Fruit fly (Drosophila melanogaster) whole organism, embryonic: ENCODE measurements around the gene CG13053.

Source experiments
- ATbp ChIP-seq: fragments of 200-800 bp; sonication (Bioruptor generic); optimal IDR thresholded peaks from 2 replicates; lab custom pipeline; 2017; ENCODE audit warnings: missing biosample characterization, mild to moderate bottlenecking, missing genetic modification characterization, missing genetic modification reagents
- Aef1 ChIP-seq: fragments of 200-800 bp; sonication (Bioruptor generic); IDR thresholded peaks from 3 replicates; pipeline ENCODE4 v1.3.6; 2022; ENCODE audit warnings: missing biosample characterization, missing genetic modification characterization
- Bgb ChIP-seq: fragments of 200-800 bp; sonication (Bioruptor generic); IDR thresholded peaks from 2 replicates; pipeline ENCODE4 v1.3.6; 2022; ENCODE audit warnings: missing biosample characterization, missing genetic modification characterization; ENCODE audit not compliant: partially characterized antibody
- Bteb2 ChIP-seq: fragments of 200-800 bp; sonication (Bioruptor generic); optimal IDR thresholded peaks from 2 replicates; lab custom pipeline; 2016; ENCODE audit warnings: missing biosample characterization, missing genetic modification characterization
- CG10209 ChIP-seq: fragments of 200-800 bp; sonication (Bioruptor generic); optimal IDR thresholded peaks from 3 replicates; lab custom pipeline; 2017; ENCODE audit warnings: missing biosample characterization, mild to moderate bottlenecking, missing genetic modification characterization, missing genetic modification reagents
- CG10321 ChIP-seq: fragments of 200-800 bp; sonication (Bioruptor generic); IDR thresholded peaks from 2 replicates; pipeline ENCODE4 v1.3.6; 2022; ENCODE audit warnings: missing biosample characterization, missing genetic modification characterization
- CG10959 ChIP-seq: fragments of 200-800 bp; sonication (Bioruptor generic); IDR thresholded peaks from 2 replicates; pipeline ENCODE4 v1.3.6; 2022; ENCODE audit warnings: missing biosample characterization, missing genetic modification characterization
- CG1233 ChIP-seq: fragments of 200-800 bp; sonication (Bioruptor generic); optimal IDR thresholded peaks from 4 replicates; lab custom pipeline; 2018; ENCODE audit warnings: missing biosample characterization, mild to moderate bottlenecking, missing genetic modification characterization
- CG14965 ChIP-seq: fragments of 200-800 bp; sonication (Bioruptor generic); optimal IDR thresholded peaks from 2 replicates; lab custom pipeline; 2016; ENCODE audit warnings: missing biosample characterization, missing genetic modification characterization, borderline replicate concordance
- CG15479 ChIP-seq: fragments of 200-800 bp; sonication (Bioruptor generic); optimal IDR thresholded peaks from 3 replicates; lab custom pipeline; 2019; ENCODE audit warnings: missing biosample characterization, mild to moderate bottlenecking, missing genetic modification characterization, moderate library complexity
- CG1603 ChIP-seq: fragments of 200-800 bp; sonication (Bioruptor generic); optimal IDR thresholded peaks from 2 replicates; lab custom pipeline; 2019; ENCODE audit warnings: missing biosample characterization, mild to moderate bottlenecking, missing genetic modification characterization, moderate library complexity
- CG17328 ChIP-seq: fragments of 200-800 bp; sonication (Bioruptor generic); IDR thresholded peaks from 2 replicates; pipeline ENCODE4 v1.3.6; 2022; ENCODE audit warnings: missing biosample characterization, missing genetic modification characterization
- CG31224 ChIP-seq: fragments of 200-800 bp; sonication (Bioruptor generic); IDR thresholded peaks from 2 replicates; pipeline ENCODE4 v1.3.6; 2022; ENCODE audit warnings: missing biosample characterization, missing genetic modification characterization
- CG3726 ChIP-seq: fragments of 200-800 bp; sonication (Bioruptor generic); IDR thresholded peaks from 3 replicates; pipeline ENCODE4, ENCODE4 v1.3.6; 2022; ENCODE audit warnings: missing biosample characterization, missing genetic modification characterization
- CG3995 ChIP-seq: fragments of 200-800 bp; sonication (Bioruptor generic); optimal IDR thresholded peaks from 3 replicates; lab custom pipeline; 2016; ENCODE audit warnings: missing biosample characterization, missing genetic modification characterization
- CG5180 ChIP-seq: fragments of 200-800 bp; sonication (Bioruptor generic); optimal IDR thresholded peaks from 3 replicates; lab custom pipeline; 2017; ENCODE audit warnings: missing biosample characterization, missing genetic modification characterization, mild to moderate bottlenecking, moderate library complexity, missing genetic modification reagents
- CG6654 ChIP-seq: fragments of 200-800 bp; sonication (Bioruptor generic); optimal IDR thresholded peaks from 2 replicates; lab custom pipeline; 2017; ENCODE audit warnings: missing biosample characterization, mild to moderate bottlenecking, missing genetic modification characterization
- Dbx ChIP-seq: fragments of 200-800 bp; sonication (Bioruptor generic); IDR thresholded peaks from 3 replicates; pipeline ENCODE4 v1.3.6; 2022; ENCODE audit warnings: missing biosample characterization, missing genetic modification characterization
- Deaf1 ChIP-seq: fragments of 200-800 bp; optimal IDR thresholded peaks from 3 replicates; lab custom pipeline; 2019; ENCODE audit warnings: missing biosample characterization, mild to moderate bottlenecking, missing genetic modification characterization, moderate library complexity
- Ets65A ChIP-seq: fragments of 200-800 bp; sonication (Bioruptor generic); peaks from one replicate; lab custom pipeline; 2016; ENCODE audit warnings: missing biosample characterization, missing genetic modification characterization
- Fer1 ChIP-seq: fragments of 200-800 bp; sonication (Bioruptor generic); optimal IDR thresholded peaks from 2 replicates; lab custom pipeline; 2017; ENCODE audit warnings: missing biosample characterization, mild to moderate bottlenecking, missing genetic modification characterization
- Fer3 ChIP-seq: fragments of 200-800 bp; sonication (Bioruptor generic); optimal IDR thresholded peaks from 2 replicates; lab custom pipeline; 2018; ENCODE audit warnings: missing biosample characterization, mild to moderate bottlenecking, missing genetic modification characterization, moderate library complexity
- HLH4C ChIP-seq: fragments of 200-800 bp; sonication (Bioruptor generic); IDR thresholded peaks from 3 replicates; pipeline ENCODE4 v1.3.6; 2022; ENCODE audit warnings: missing biosample characterization, missing genetic modification characterization; ENCODE audit not compliant: partially characterized antibody
- Hr3 ChIP-seq: fragments of 200-800 bp; sonication (Bioruptor generic); optimal IDR thresholded peaks from 3 replicates; lab custom pipeline; 2016; ENCODE audit warnings: missing biosample characterization, missing genetic modification characterization
- Mrtf ChIP-seq: fragments of 200-800 bp; sonication (Bioruptor generic); IDR thresholded peaks from 3 replicates; pipeline ENCODE4 v1.3.6; 2022; ENCODE audit warnings: missing biosample characterization, missing genetic modification characterization
- Oaz ChIP-seq: fragments of 200-800 bp; sonication (Bioruptor generic); IDR thresholded peaks from 2 replicates; pipeline ENCODE4 v1.3.6; 2022; ENCODE audit warnings: missing biosample characterization, missing genetic modification characterization
- Sry-β ChIP-seq: fragments of 200-800 bp; sonication (Bioruptor generic); optimal IDR thresholded peaks from 2 replicates; lab custom pipeline; 2018; ENCODE audit warnings: missing biosample characterization, mild to moderate bottlenecking, missing genetic modification characterization, moderate library complexity
- Taf1 ChIP-seq: fragments of 200-800 bp; sonication (Bioruptor generic); IDR thresholded peaks from 2 replicates; pipeline ENCODE4 v1.3.6; 2022; ENCODE audit warnings: missing biosample characterization, missing genetic modification characterization
- Trl ChIP-seq, 3 experiments: fragments of >200 bp in 2 of 3; fragments of 200-800 bp in 1 of 3; sonication (Bioruptor generic) in 1 of 3; optimal IDR thresholded peaks; 2 replicates in 1 of 3; 3 replicates in 2 of 3; lab custom pipeline; 2016 to 2017; ENCODE audit warnings: missing biosample characterization in 1 of 3, missing genetic modification characterization in 1 of 3
- Xbp1 ChIP-seq: fragments of 200-800 bp; sonication (Bioruptor generic); optimal IDR thresholded peaks from 3 replicates; lab custom pipeline; 2016; ENCODE audit warnings: missing biosample characterization, mild to moderate bottlenecking, missing genetic modification characterization
- ash1 ChIP-seq: fragments of 200-800 bp; sonication (Bioruptor generic); optimal IDR thresholded peaks from 2 replicates; lab custom pipeline; 2018; ENCODE audit warnings: missing biosample characterization, mild to moderate bottlenecking, missing genetic modification characterization
- chif ChIP-seq, 2 experiments: fragments of 200-800 bp; sonication (Bioruptor generic); optimal IDR thresholded peaks; 3 replicates each; lab custom pipeline; 2016; ENCODE audit warnings: missing biosample characterization in 2 of 2, missing genetic modification characterization in 2 of 2
- klu ChIP-seq: fragments of 200-800 bp; sonication (Bioruptor generic); IDR thresholded peaks from 2 replicates; pipeline ENCODE4 v1.3.6; 2022; ENCODE audit warnings: missing biosample characterization, missing genetic modification characterization
- lilli ChIP-seq: fragments of 200-800 bp; sonication (Bioruptor generic); optimal IDR thresholded peaks from 3 replicates; lab custom pipeline; 2016; ENCODE audit warnings: missing biosample characterization, missing genetic modification characterization
- org-1 ChIP-seq: fragments of 200-800 bp; sonication (Bioruptor generic); optimal IDR thresholded peaks from 2 replicates; lab custom pipeline; 2017; ENCODE audit warnings: missing biosample characterization, missing genetic modification characterization
- peb ChIP-seq: fragments of 200-800 bp; sonication (Bioruptor generic); IDR thresholded peaks from 2 replicates; pipeline ENCODE4 v1.3.6; 2022; ENCODE audit warnings: missing biosample characterization, missing genetic modification characterization
- pum ChIP-seq: fragments of 200-800 bp; sonication (Bioruptor generic); optimal IDR thresholded peaks from 2 replicates; lab custom pipeline; 2016; ENCODE audit warnings: missing biosample characterization, missing genetic modification characterization
- scrt ChIP-seq: fragments of 200-800 bp; sonication (Bioruptor generic); optimal IDR thresholded peaks from 2 replicates; lab custom pipeline; 2018; ENCODE audit warnings: missing biosample characterization, mild to moderate bottlenecking, missing genetic modification characterization, moderate library complexity
- sens ChIP-seq: fragments of 200-800 bp; sonication (Bioruptor generic); peaks from one replicate; lab custom pipeline; 2016; ENCODE audit warnings: missing biosample characterization, missing genetic modification characterization
- sens-2 ChIP-seq: fragments of 200-800 bp; sonication (Bioruptor generic); IDR thresholded peaks from 2 replicates; pipeline ENCODE4 v1.3.6; 2022; ENCODE audit warnings: missing biosample characterization, missing genetic modification characterization
- sug ChIP-seq: fragments of 200-800 bp; optimal IDR thresholded peaks from 2 replicates; lab custom pipeline; 2019; ENCODE audit warnings: missing biosample characterization, mild to moderate bottlenecking, missing genetic modification characterization, moderate library complexity
- tap ChIP-seq: fragments of 200-800 bp; optimal IDR thresholded peaks from 3 replicates; lab custom pipeline; 2019; ENCODE audit warnings: missing biosample characterization, mild to moderate bottlenecking, missing genetic modification characterization, moderate library complexity
- tin ChIP-seq: fragments of 200-800 bp; sonication (Bioruptor generic); optimal IDR thresholded peaks from 3 replicates; lab custom pipeline; 2016; ENCODE audit warnings: missing biosample characterization, missing genetic modification characterization
- twi ChIP-seq: fragments of 200-800 bp; optimal IDR thresholded peaks from 2 replicates; lab custom pipeline; 2019; ENCODE audit warnings: missing biosample characterization, mild to moderate bottlenecking, missing genetic modification characterization, moderate library complexity
- unpg ChIP-seq: fragments of 200-800 bp; sonication (Bioruptor generic); optimal IDR thresholded peaks from 3 replicates; lab custom pipeline; 2018; ENCODE audit warnings: missing biosample characterization, mild to moderate bottlenecking, missing genetic modification characterization, moderate library complexity

The CG13053 gene

DNA sequence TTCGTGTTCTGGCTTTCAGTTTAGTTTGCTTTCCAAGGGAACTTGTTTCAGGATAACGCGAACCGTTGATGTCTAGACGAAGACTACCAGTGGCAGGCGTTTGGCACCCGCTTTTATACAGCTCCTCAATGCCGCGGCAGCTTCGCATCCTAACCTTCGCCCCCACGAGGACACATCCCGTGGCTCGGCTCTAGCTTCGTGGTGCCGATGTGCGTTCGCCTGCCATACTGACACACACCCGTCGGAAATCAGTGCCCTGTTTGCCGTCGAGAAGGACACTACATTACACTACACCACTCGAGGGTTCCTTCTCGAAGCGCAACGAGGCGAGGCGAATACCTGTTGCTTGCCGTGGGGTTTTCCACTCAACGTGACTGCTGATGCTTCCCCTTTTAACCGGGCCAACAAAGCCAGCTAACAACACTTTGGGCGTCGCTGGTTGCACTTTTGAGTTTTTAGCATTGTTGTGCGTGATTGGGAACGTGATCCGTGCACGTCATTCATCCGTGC lies 2.3 kb downstream of the CG13053 start, which contains the start of gene CG13054:
Gene CG13054, minus strand, starts transcription at position 74 of the 510 bp plus-strand sequence.
- TF ChIP-seq Deaf1 (tag; lab: Kevin White, UChicago) = peak; percentile 97
- TF ChIP-seq tap (tag; lab: Kevin White, UChicago) = no peak
- TF ChIP-seq CG15479 (GFP tag; lab: Kevin White, UChicago) = no peak
- no peak for TF ChIP-seq pum (GFP tag; lab: Kevin White, UChicago)
- no peak for TF ChIP-seq sens (GFP tag; lab: Kevin White, UChicago)
- no peak for TF ChIP-seq Aef1 (GFP tag; lab: Robert Waterston, UW)
- no peak for TF ChIP-seq CG3726 (GFP tag; lab: Robert Waterston, UW)
- TF ChIP-seq CG17328 (GFP tag; lab: Robert Waterston, UW) = no peak
- TF ChIP-seq ash1 = no peak
- TF ChIP-seq CG1603 = no peak
- TF ChIP-seq CG10209 = no peak
- TF ChIP-seq Sry-β = no peak
- TF ChIP-seq peb (GFP tag; lab: Robert Waterston, UW) = no peak
- TF ChIP-seq CG10959 = no peak
- TF ChIP-seq Oaz (GFP tag; lab: Robert Waterston, UW) = no peak
- no peak for TF ChIP-seq Hr3
- TF ChIP-seq chif (GFP tag; optimal IDR thresholded peaks at IDR 0.05; lab: Kevin White, UChicago) = no peak
- TF ChIP-seq Xbp1 (GFP tag; lab: Kevin White, UChicago) = no peak
- TF ChIP-seq CG10321 (GFP tag; lab: Robert Waterston, UW) = no peak
- no peak for TF ChIP-seq twi
- 0 out of 3 replicates have a peak, but pooled peaks have one; percentile 25 for TF ChIP-seq Dbx (GFP tag; lab: Robert Waterston, UW)
- TF ChIP-seq Bteb2 = no peak
- TF ChIP-seq Fer3 = no peak
- no peak for TF ChIP-seq CG5180 (GFP tag; lab: Kevin White, UChicago)
- TF ChIP-seq CG3995 (GFP tag; lab: Kevin White, UChicago) = no peak
- no peak for TF ChIP-seq CG6654
- no peak for TF ChIP-seq CG31224 (GFP tag; lab: Robert Waterston, UW)
- no peak for TF ChIP-seq CG14965 (GFP tag; lab: Kevin White, UChicago)
- TF ChIP-seq sug (tag; lab: Kevin White, UChicago) = no peak
- no peak for TF ChIP-seq Trl (optimal IDR thresholded peaks at IDR 0.05; lab: Kevin White, UChicago)
- no peak for TF ChIP-seq Trl (GFP tag; optimal IDR thresholded peaks at IDR 0.05; lab: Kevin White, UChicago)
- no peak for TF ChIP-seq Taf1 (GFP tag; lab: Robert Waterston, UW)
- no peak for TF ChIP-seq sens-2 (GFP tag; lab: Robert Waterston, UW)
- peak; percentile 30 for TF ChIP-seq Ets65A (GFP tag; lab: Kevin White, UChicago)
- TF ChIP-seq lilli (GFP tag; lab: Kevin White, UChicago) = no peak
- TF ChIP-seq ATbp (GFP tag; lab: Kevin White, UChicago) = no peak
- TF ChIP-seq Bgb = 0 out of 2 replicates have a peak, but pooled peaks have one; percentile 19
- no peak for TF ChIP-seq klu (GFP tag; lab: Robert Waterston, UW)
- TF ChIP-seq unpg = no peak
- no peak for TF ChIP-seq Fer1
- peak; percentile 92 for TF ChIP-seq scrt
- no peak for TF ChIP-seq tin (GFP tag; lab: Kevin White, UChicago)
- no peak for TF ChIP-seq CG1233
- TF ChIP-seq org-1 = no peak
- TF ChIP-seq HLH4C (GFP tag; lab: Robert Waterston, UW) = 0 out of 3 replicates have a peak, but pooled peaks have one; percentile 10
- TF ChIP-seq Mrtf (GFP tag; lab: Robert Waterston, UW) = no peak
- TF ChIP-seq, all 482 proteins: peak for 6
